Worm (Caenorhabditis elegans) whole organism, L1 larva: ENCODE data around the gene col-42.

ENCODE experiments used
- ama-1 ChIP-seq: fragments of 150-350 bp; optimal IDR thresholded peaks from 2 replicates; lab custom pipeline; 2014
- fos-1 ChIP-seq: fragments of 150-350 bp; optimal IDR thresholded peaks from 2 replicates; lab custom pipeline; 2014; ENCODE audit warnings: missing biosample characterization, missing genetic modification characterization
- lin-15B ChIP-seq: fragments of 150-350 bp; sonication (generic microtip); optimal IDR thresholded peaks from 3 replicates; lab custom pipeline; 2014; ENCODE audit warnings: missing biosample characterization, missing genetic modification characterization
- lir-3 ChIP-seq: sonication (generic microtip); optimal IDR thresholded peaks from 2 replicates; lab custom pipeline; 2016; ENCODE audit warnings: mild to moderate bottlenecking, missing genetic modification characterization, moderate library complexity, missing compliant biosample characterization; ENCODE audit not compliant: poor library complexity

- TF ChIP-seq fos-1 (tag; lab: Kevin White, UChicago) (no peak), lir-3 (tag; lab: Kevin White, UChicago) (no peak), lin-15B (tag; lab: Kevin White, UChicago) (no peak), ama-1 (lab: Kevin White, UChicago) (no peak)
These were observed 10.8 kb upstream of the col-42 start for ce11 chrV:18627445-18627844.
